Worm (Caenorhabditis elegans) whole organism, L1 larva: ENCODE measurements around the gene insc-1.
"Not testable (repeated sequence)": the region's sequence is repeated elsewhere in the genome, so short reads cannot be mapped to it uniquely, and the experiment has no call there.

Experiments
- C16A3.4 ChIP-seq: fragments of 150-350 bp; optimal IDR thresholded peaks from 2 replicates; lab custom pipeline; 2014; ENCODE audit warnings: missing biosample characterization, missing genetic modification characterization
- F16B12.6 ChIP-seq: fragments of 150-350 bp; optimal IDR thresholded peaks from 2 replicates; lab custom pipeline; 2014; ENCODE audit warnings: missing biosample characterization, missing genetic modification characterization
- ama-1 ChIP-seq: fragments of 150-350 bp; optimal IDR thresholded peaks from 2 replicates; lab custom pipeline; 2014
- blmp-1 ChIP-seq: fragments of 150-350 bp; optimal IDR thresholded peaks from 2 replicates; lab custom pipeline; 2014; ENCODE audit warnings: missing biosample characterization, missing genetic modification characterization
- ceh-63 ChIP-seq: fragments of 200-800 bp; sonication (Bioruptor generic); optimal IDR thresholded peaks from 2 replicates; lab custom pipeline; 2018; ENCODE audit warnings: mild to moderate bottlenecking, missing genetic modification characterization, missing compliant biosample characterization
- ceh-82 ChIP-seq, 3 experiments: fragments of 150-350 bp in 1 of 3; sonication (generic microtip) in 2 of 3; optimal IDR thresholded peaks; 2 replicates each; lab custom pipeline; 2014 to 2017; ENCODE audit warnings: missing biosample characterization in 3 of 3, missing genetic modification characterization in 3 of 3
- ceh-90 ChIP-seq: sonication (generic microtip); optimal IDR thresholded peaks from 2 replicates; lab custom pipeline; 2016; ENCODE audit warnings: missing genetic modification characterization, missing compliant biosample characterization
- ces-1 ChIP-seq: fragments of 150-350 bp; optimal IDR thresholded peaks from 2 replicates; lab custom pipeline; 2014; ENCODE audit warnings: missing biosample characterization, missing genetic modification reagents, missing genetic modification characterization
- dpl-1 ChIP-seq, 3 experiments: fragments of 150-350 bp in 2 of 3; sonication (generic microtip) in 1 of 3; optimal IDR thresholded peaks; 2 replicates each; lab custom pipeline; 2014 to 2017; ENCODE audit warnings: missing biosample characterization in 3 of 3, missing genetic modification characterization in 3 of 3, missing genetic modification reagents in 3 of 3
- dsc-1 ChIP-seq: sonication (generic microtip); optimal IDR thresholded peaks from 2 replicates; lab custom pipeline; 2016; ENCODE audit warnings: mild to moderate bottlenecking, missing genetic modification characterization, missing compliant biosample characterization
- efl-3 ChIP-seq: fragments of 200-800 bp; sonication (Bioruptor generic); optimal IDR thresholded peaks from 2 replicates; lab custom pipeline; 2018; ENCODE audit warnings: mild to moderate bottlenecking, missing genetic modification characterization, missing compliant biosample characterization
- egl-13 ChIP-seq: sonication (generic microtip); optimal IDR thresholded peaks from 2 replicates; lab custom pipeline; 2016; ENCODE audit warnings: missing genotype, missing genetic modification reagents, missing genetic modification characterization, missing compliant biosample characterization
- elt-3 ChIP-seq, 6 experiments: fragments of 150-350 bp in 1 of 6; sonication (generic microtip); optimal IDR thresholded peaks; 2 replicates each; lab custom pipeline; 2017 to 2018; ENCODE audit warnings: missing biosample characterization in 6 of 6, missing genetic modification characterization in 6 of 6, inconsistent platforms in 1 of 6
- ets-5 ChIP-seq: fragments of 200-800 bp; sonication (Bioruptor generic); IDR thresholded peaks from 2 replicates; pipeline ENCODE4 v1.3.6; 2022; ENCODE audit warnings: missing genetic modification characterization, missing compliant biosample characterization
- fkh-10 ChIP-seq: sonication (generic microtip); optimal IDR thresholded peaks from 2 replicates; lab custom pipeline; 2017; ENCODE audit warnings: missing biosample characterization, missing genetic modification reagents, missing genetic modification characterization
- fkh-4 ChIP-seq: sonication (generic microtip); optimal IDR thresholded peaks from 2 replicates; lab custom pipeline; 2016; ENCODE audit warnings: missing compliant biosample characterization, missing genetic modification characterization, borderline replicate concordance
- fkh-8 ChIP-seq: sonication (generic microtip); optimal IDR thresholded peaks from 2 replicates; lab custom pipeline; 2016; ENCODE audit warnings: mild to moderate bottlenecking, missing genetic modification characterization, missing compliant biosample characterization
- fos-1 ChIP-seq: fragments of 150-350 bp; optimal IDR thresholded peaks from 2 replicates; lab custom pipeline; 2014; ENCODE audit warnings: missing biosample characterization, missing genetic modification characterization
- hpl-2 ChIP-seq: fragments of 150-350 bp; optimal IDR thresholded peaks from 2 replicates; lab custom pipeline; 2014; ENCODE audit warnings: missing biosample characterization, missing genetic modification reagents, missing genetic modification characterization
- irx-1 ChIP-seq: sonication (generic microtip); optimal IDR thresholded peaks from 2 replicates; lab custom pipeline; 2016; ENCODE audit warnings: missing genetic modification characterization, missing compliant biosample characterization
- isw-1 ChIP-seq: fragments of 200-800 bp; sonication (Bioruptor generic); IDR thresholded peaks from 2 replicates; pipeline ENCODE4 v1.3.6; 2022; ENCODE audit warnings: missing genetic modification characterization, missing compliant biosample characterization
- jun-1 ChIP-seq: fragments of 150-350 bp; optimal IDR thresholded peaks from 2 replicates; lab custom pipeline; 2014; ENCODE audit warnings: missing biosample characterization, missing genetic modification reagents, missing genetic modification characterization
- lin-13 ChIP-seq: fragments of 150-350 bp; optimal IDR thresholded peaks from 2 replicates; lab custom pipeline; 2014; ENCODE audit warnings: missing biosample characterization, missing genetic modification reagents, missing genetic modification characterization
- lin-35 ChIP-seq, 2 experiments: fragments of 150-350 bp; optimal IDR thresholded peaks; 2 replicates each; lab custom pipeline; 2014; ENCODE audit warnings: missing biosample characterization in 2 of 2, missing genetic modification characterization in 2 of 2, missing genetic modification reagents in 2 of 2
- lsy-2 ChIP-seq, 2 experiments: fragments of 150-350 bp; optimal IDR thresholded peaks; 2 replicates each; lab custom pipeline; 2014; ENCODE audit warnings: missing biosample characterization in 2 of 2, missing genetic modification characterization in 2 of 2
- mdl-1 ChIP-seq, 2 experiments: fragments of 150-350 bp; optimal IDR thresholded peaks; 2 replicates each; lab custom pipeline; 2014 to 2017; ENCODE audit warnings: missing biosample characterization in 2 of 2, missing genetic modification characterization in 2 of 2, inconsistent platforms in 1 of 2
- mef-2 ChIP-seq: fragments of 150-350 bp; optimal IDR thresholded peaks from 2 replicates; lab custom pipeline; 2014; ENCODE audit warnings: missing biosample characterization, missing genetic modification characterization
- mep-1 ChIP-seq: fragments of 150-350 bp; optimal IDR thresholded peaks from 2 replicates; lab custom pipeline; 2014; ENCODE audit warnings: missing biosample characterization, missing genetic modification characterization
- nhr-19 ChIP-seq: fragments of 200-800 bp; sonication (Bioruptor generic); conservative IDR thresholded peaks from 2 replicates; pipeline ENCODE4 v1.3.6; 2022; ENCODE audit warnings: missing genetic modification characterization, missing compliant biosample characterization
- nhr-20 ChIP-seq: sonication (generic microtip); optimal IDR thresholded peaks from 2 replicates; lab custom pipeline; 2016; ENCODE audit warnings: mild to moderate bottlenecking, missing genetic modification characterization, missing compliant biosample characterization
- nhr-237 ChIP-seq: fragments of 150-350 bp; optimal IDR thresholded peaks from 2 replicates; lab custom pipeline; 2014; ENCODE audit warnings: missing biosample characterization, missing genetic modification characterization
- nhr-28 ChIP-seq: fragments of 150-350 bp; optimal IDR thresholded peaks from 2 replicates; lab custom pipeline; 2014; ENCODE audit warnings: missing biosample characterization, missing genetic modification characterization
- nhr-47 ChIP-seq: sonication (generic microtip); optimal IDR thresholded peaks from 2 replicates; lab custom pipeline; 2016; ENCODE audit warnings: mild to moderate bottlenecking, missing genetic modification characterization, moderate library complexity, missing compliant biosample characterization
- nhr-85 ChIP-seq: sonication (generic microtip); peaks from one replicate; lab custom pipeline; 2016; ENCODE audit warnings: missing genetic modification characterization, inconsistent platforms, missing compliant biosample characterization
- nhr-90 ChIP-seq: sonication (generic microtip); optimal IDR thresholded peaks from 2 replicates; lab custom pipeline; 2016; ENCODE audit warnings: mild to moderate bottlenecking, missing genetic modification characterization, missing compliant biosample characterization; ENCODE audit not compliant: poor library complexity
- pag-3 ChIP-seq: sonication (generic microtip); optimal IDR thresholded peaks from 2 replicates; lab custom pipeline; 2017; ENCODE audit warnings: missing genetic modification characterization, mild to moderate bottlenecking, missing compliant biosample characterization, antibody characterized with exemption, borderline replicate concordance; ENCODE audit not compliant: insufficient read depth
- rnt-1 ChIP-seq: sonication (generic microtip); optimal IDR thresholded peaks from 2 replicates; lab custom pipeline; 2016; ENCODE audit warnings: mild to moderate bottlenecking, missing genetic modification characterization, moderate library complexity, missing compliant biosample characterization
- skn-1 ChIP-seq: fragments of 150-350 bp; optimal IDR thresholded peaks from 2 replicates; lab custom pipeline; 2014; ENCODE audit warnings: missing biosample characterization, missing genetic modification characterization
- snpc-4 ChIP-seq: fragments of 150-350 bp; optimal IDR thresholded peaks from 2 replicates; lab custom pipeline; 2014; ENCODE audit warnings: missing biosample characterization, missing genetic modification characterization
- snu-23 ChIP-seq: sonication (generic microtip); optimal IDR thresholded peaks from 2 replicates; lab custom pipeline; 2016; ENCODE audit warnings: missing genetic modification characterization, missing compliant biosample characterization
- swsn-7 ChIP-seq: sonication (generic microtip); optimal IDR thresholded peaks from 2 replicates; lab custom pipeline; 2016; ENCODE audit warnings: missing genetic modification characterization, missing compliant biosample characterization
- tbx-2 ChIP-seq: sonication (generic microtip); optimal IDR thresholded peaks from 2 replicates; lab custom pipeline; 2016; ENCODE audit warnings: missing genetic modification characterization, missing compliant biosample characterization
- tlp-1 ChIP-seq: fragments of 150-350 bp; optimal IDR thresholded peaks from 2 replicates; lab custom pipeline; 2014; ENCODE audit warnings: missing biosample characterization, missing genetic modification characterization
- unc-62 ChIP-seq: fragments of 150-350 bp; optimal IDR thresholded peaks from 2 replicates; lab custom pipeline; 2014; ENCODE audit warnings: missing biosample characterization, missing genetic modification reagents, missing genetic modification characterization
- vab-15 ChIP-seq: sonication (generic microtip); optimal IDR thresholded peaks from 2 replicates; lab custom pipeline; 2017; ENCODE audit warnings: missing genotype, mild to moderate bottlenecking, missing genetic modification characterization, missing compliant biosample characterization
- zip-4 ChIP-seq: fragments of 200-800 bp; sonication (Bioruptor generic); optimal IDR thresholded peaks from 2 replicates; lab custom pipeline; 2018; ENCODE audit warnings: mild to moderate bottlenecking, missing genetic modification characterization, moderate library complexity, missing compliant biosample characterization
- ztf-4 ChIP-seq: fragments of 150-350 bp; optimal IDR thresholded peaks from 2 replicates; lab custom pipeline; 2014; ENCODE audit warnings: missing biosample characterization, missing genetic modification characterization

insc-1 gene

DNA sequence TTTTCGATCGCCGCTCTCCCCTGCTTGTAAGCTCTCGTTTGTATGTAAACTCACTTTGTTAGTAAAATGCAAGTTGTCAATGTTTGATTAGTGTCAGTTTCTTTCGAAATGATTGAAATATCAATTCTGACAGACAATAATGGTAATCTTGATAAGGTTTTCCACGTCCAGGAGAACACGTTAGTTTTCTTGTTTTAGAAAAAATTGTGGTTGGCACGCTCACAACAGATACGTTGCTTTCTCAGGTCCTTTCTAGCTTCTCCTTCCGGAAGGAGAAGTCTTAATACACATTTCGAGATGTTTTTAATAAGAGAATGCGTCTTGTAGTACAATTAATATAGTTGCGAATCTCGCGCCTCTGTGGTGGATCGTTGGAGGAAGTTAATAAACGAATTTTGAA, 10.1 kb downstream of the insc-1 start, which contains the start of gene F43E2.6:
Gene F43E2.6, minus strand, starts transcription at position 101 of the 400 bp plus-strand sequence.
- no peak for TF ChIP-seq fkh-10 (GFP tag; lab: Kevin White, UChicago)
- no peak for TF ChIP-seq unc-62 (GFP tag; lab: Kevin White, UChicago)
- no peak for TF ChIP-seq nhr-90 (tag; lab: Kevin White, UChicago)
- no peak for TF ChIP-seq ztf-4 (tag; lab: Kevin White, UChicago)
- TF ChIP-seq elt-3 (tag; optimal IDR thresholded peaks at IDR 0.05; lab: Kevin White, UChicago) = no peak
- no peak for TF ChIP-seq dsc-1 (tag; lab: Kevin White, UChicago)
- no peak for TF ChIP-seq ces-1
- no peak for TF ChIP-seq efl-3 (GFP tag; lab: Kevin White, UChicago)

DNA sequence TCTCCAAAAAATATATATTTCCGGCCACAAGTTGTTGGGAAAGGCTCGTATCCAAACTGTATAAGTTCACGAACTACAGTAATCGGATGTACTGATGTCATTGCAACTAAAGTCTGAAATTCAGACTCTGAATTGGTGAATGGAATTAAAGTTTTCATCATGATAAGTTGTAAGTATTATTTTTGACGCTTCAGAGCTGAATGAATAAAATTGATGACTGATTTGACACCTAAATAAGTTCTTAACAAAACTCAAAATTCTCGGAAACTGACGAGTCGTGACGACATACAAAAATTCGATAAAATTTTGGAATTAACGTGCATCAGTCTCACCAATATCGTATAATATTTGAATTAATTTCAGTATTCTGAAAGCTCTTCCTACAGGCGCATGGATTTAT, 11.5 kb downstream of the insc-1 start, which contains the start of gene F43E2.11:
Gene F43E2.11, minus strand, starts transcription at position 101 of the 400 bp plus-strand sequence.
- not testable (repeated sequence) for TF ChIP-seq nhr-47; mep-1 (tag; lab: Kevin White, UChicago); lin-13 (GFP tag; lab: Kevin White, UChicago)

DNA sequence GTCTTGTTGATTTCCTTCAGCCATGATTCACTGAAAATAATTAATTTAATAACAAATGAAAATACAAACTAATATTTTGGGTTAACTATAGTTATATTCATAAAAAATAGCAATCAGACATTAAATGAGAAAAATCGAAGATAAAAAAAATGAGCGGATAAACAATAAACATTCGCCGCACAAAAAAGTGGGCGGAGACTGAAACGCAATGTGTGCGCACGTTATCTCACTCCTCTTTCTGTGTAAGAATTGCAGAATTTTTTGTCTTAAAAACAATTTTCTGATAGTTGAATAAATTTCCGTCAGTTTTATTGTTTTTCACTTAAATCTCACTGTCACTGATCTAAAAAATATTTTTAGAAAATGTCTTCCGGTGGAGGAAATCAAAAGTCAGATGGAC, 15.4 kb downstream of the insc-1 start, which contains the start of the genes mtch-1 and rpb-4:
Gene mtch-1, minus strand, starts transcription at position 24 of the 400 bp plus-strand sequence.
Gene rpb-4, plus strand, starts transcription at position 353 of the 400 bp plus-strand sequence.
- TF ChIP-seq dsc-1 (tag; lab: Kevin White, UChicago) (no peak), fkh-10 (GFP tag; lab: Kevin White, UChicago) (no peak), fkh-8 (tag; lab: Kevin White, UChicago) (no peak), skn-1 (peak; percentile 50), hpl-2 (GFP tag; lab: Kevin White, UChicago) (no peak), tlp-1 (tag; lab: Kevin White, UChicago) (no peak), mef-2 (tag; lab: Kevin White, UChicago) (no peak), ets-5 (no peak), jun-1 (tag; lab: Kevin White, UChicago) (no peak), F16B12.6 (peak; percentile 23), ceh-90 (tag; lab: Kevin White, UChicago) (no peak), elt-3 (tag; optimal IDR thresholded peaks at IDR 0.05; lab: Kevin White, UChicago) (no peak), nhr-90 (tag; lab: Kevin White, UChicago) (no peak), ceh-63 (GFP tag; lab: Kevin White, UChicago) (no peak), lin-13 (GFP tag; lab: Kevin White, UChicago) (no peak), nhr-20 (tag; lab: Kevin White, UChicago) (peak; percentile 23), snpc-4 (tag; lab: Kevin White, UChicago) (peak; percentile 4), mdl-1 (tag; optimal IDR thresholded peaks at IDR 0.05; lab: Kevin White, UChicago) (peak in 1 of 2 experiments; percentile 10), ztf-4 (tag; lab: Kevin White, UChicago) (no peak), nhr-85 (tag; lab: Kevin White, UChicago) (no peak), ces-1 (no peak), nhr-237 (tag; lab: Kevin White, UChicago) (no peak), fkh-4 (no peak), snu-23 (peak; percentile 43), nhr-19 (GFP tag; lab: Robert Waterston, UW) (no peak), lin-35 (GFP tag; optimal IDR thresholded peaks at IDR 0.05; lab: Kevin White, UChicago) (peak in 1 of 2 experiments; percentile 25), ceh-82 (tag; optimal IDR thresholded peaks at IDR 0.05; lab: Kevin White, UChicago) (peak in 1 of 3 experiments; percentile 2), lsy-2 (tag; optimal IDR thresholded peaks at IDR 0.05; lab: Kevin White, UChicago) (peak; percentile 20 to 66), mep-1 (tag; lab: Kevin White, UChicago) (no peak), nhr-28 (tag; lab: Kevin White, UChicago) (no peak), pag-3 (tag; lab: Kevin White, UChicago) (no peak), irx-1 (tag; lab: Kevin White, UChicago) (no peak), blmp-1 (tag; lab: Kevin White, UChicago) (peak; percentile 31), dpl-1 (GFP tag; optimal IDR thresholded peaks at IDR 0.05; lab: Kevin White, UChicago) (peak in 2 of 3 experiments; percentile 41 to 50), fos-1 (no peak), ama-1 (lab: Kevin White, UChicago) (no peak), nhr-47 (peak; percentile 10), tbx-2 (no peak), swsn-7 (tag; lab: Kevin White, UChicago) (peak; percentile 1), efl-3 (GFP tag; lab: Kevin White, UChicago) (no peak), isw-1 (no peak), rnt-1 (tag; lab: Kevin White, UChicago) (peak; percentile 22), unc-62 (GFP tag; lab: Kevin White, UChicago) (no peak), vab-15 (no peak), zip-4 (no peak), egl-13 (tag; lab: Kevin White, UChicago) (no peak), C16A3.4 (tag; lab: Kevin White, UChicago) (peak; percentile 58)
